Fruit fly (Drosophila melanogaster): ENCODE results near the gene Tim9b.
A peak's percentile ranks its signal among the peaks of the same experiment; 100 is the strongest.

DNA sequence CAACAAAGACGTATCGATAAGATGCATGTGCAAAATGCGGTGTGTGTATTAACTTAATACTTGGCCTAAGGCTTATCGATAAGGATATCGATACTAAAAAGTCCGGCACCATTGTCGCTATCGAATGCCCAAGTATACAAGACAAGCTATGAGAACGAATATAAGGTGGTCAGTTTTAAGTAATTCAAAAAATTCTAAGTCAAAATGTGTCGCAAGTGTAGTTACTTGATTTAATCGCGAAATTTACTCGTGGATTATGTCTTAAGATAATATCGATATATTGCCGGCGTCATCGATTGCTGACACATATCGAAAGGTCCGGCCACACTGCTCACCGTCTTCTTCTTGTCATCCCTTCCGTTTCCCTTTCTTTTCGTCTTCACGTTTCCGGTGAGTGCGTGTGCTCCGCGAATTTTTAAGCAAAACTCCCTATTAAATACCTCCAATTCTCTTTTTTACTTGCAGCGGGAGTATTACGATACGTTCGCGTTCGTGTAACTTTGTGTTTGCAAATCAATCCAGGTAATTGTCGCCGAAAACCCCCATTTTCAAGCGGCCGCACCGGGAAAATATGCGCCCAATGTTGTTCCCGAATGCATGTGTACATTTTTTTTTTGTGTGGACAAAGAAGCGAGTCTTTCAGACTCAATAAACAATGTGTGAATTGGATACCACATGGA lies 20.5 kb downstream of the Tim9b start, which contains the start of gene RpS10b:
- TF ChIP-seq CG15710 (tag; optimal IDR thresholded peaks at IDR 0.05) (peak; percentile 67), CG13204 (GFP tag; optimal IDR thresholded peaks at IDR 0.05) (peak; percentile 73), fd96Ca (GFP tag; IDR thresholded peaks at IDR 0.05) (no peak), gl (tag; optimal IDR thresholded peaks at IDR 0.05) (peak; percentile 73), Pif1B (GFP tag; optimal IDR thresholded peaks at IDR 0.05) (peak; percentile 78), Ets98B (GFP tag; IDR thresholded peaks at IDR 0.05) (peak; percentile 41), CG8301 (tag; optimal IDR thresholded peaks at IDR 0.05) (peak; percentile 47), Pif1A (GFP tag; optimal IDR thresholded peaks at IDR 0.05) (peak; percentile 85), EcR (GFP tag; optimal IDR thresholded peaks at IDR 0.05) (no peak), CG8159 (tag; optimal IDR thresholded peaks at IDR 0.05) (peak; percentile 63), CG4496 (GFP tag; IDR thresholded peaks at IDR 0.05) (peak; percentile 92)

Measured in whole organism, pupa.